Worm (Caenorhabditis elegans) whole organism, young adult: Measurements from ENCODE around the gene unc-78.

Source experiments
- B0019.2 ChIP-seq: fragments of 200-800 bp; sonication (Bioruptor generic); conservative IDR thresholded peaks from 2 replicates; pipeline ENCODE4 v1.3.6; 2022; ENCODE audit warnings: missing genetic modification reagents, missing genetic modification characterization, missing compliant biosample characterization
- B0035.1 ChIP-seq: sonication (generic microtip); optimal IDR thresholded peaks from 2 replicates; lab custom pipeline; 2016; ENCODE audit warnings: missing genetic modification characterization, mild to moderate bottlenecking, missing compliant biosample characterization, missing genotype, missing genetic modification reagents
- C17E4.6 ChIP-seq: fragments of 200-800 bp; sonication (Bioruptor generic); IDR thresholded peaks from 2 replicates; pipeline ENCODE4 v1.3.6; 2022; ENCODE audit warnings: missing genetic modification reagents, missing genetic modification characterization, missing compliant biosample characterization
- D2030.7 ChIP-seq: fragments of 200-800 bp; sonication (Bioruptor generic); IDR thresholded peaks from 2 replicates; pipeline ENCODE4 v1.3.6; 2022; ENCODE audit warnings: missing genetic modification reagents, missing genetic modification characterization, missing compliant biosample characterization
- F23B12.7 ChIP-seq: sonication (generic microtip); optimal IDR thresholded peaks from 2 replicates; lab custom pipeline; 2017; ENCODE audit warnings: missing genetic modification characterization, mild to moderate bottlenecking, missing compliant biosample characterization, antibody characterized with exemption, moderate library complexity; ENCODE audit not compliant: insufficient read depth
- F55B11.4 ChIP-seq: sonication (generic microtip); optimal IDR thresholded peaks from 2 replicates; lab custom pipeline; 2016; ENCODE audit warnings: missing compliant biosample characterization, missing genetic modification characterization, borderline replicate concordance; ENCODE audit not compliant: insufficient read depth
- Y53F4B.3 ChIP-seq: fragments of 200-800 bp; sonication (Bioruptor generic); IDR thresholded peaks from 2 replicates; pipeline ENCODE4 v1.3.6; 2022; ENCODE audit warnings: missing genetic modification reagents, missing genetic modification characterization, missing compliant biosample characterization
- Y56A3A.18 ChIP-seq: fragments of 200-800 bp; sonication (Bioruptor generic); IDR thresholded peaks from 2 replicates; pipeline ENCODE4 v1.3.6; 2022; ENCODE audit warnings: missing genetic modification reagents, missing genetic modification characterization, missing compliant biosample characterization
- Y95B8A.8 ChIP-seq: fragments of 200-800 bp; sonication (Bioruptor generic); IDR thresholded peaks from 2 replicates; pipeline ENCODE4 v1.3.6; 2022; ENCODE audit warnings: missing genetic modification reagents, missing genetic modification characterization, missing compliant biosample characterization
- ZK185.1 ChIP-seq: sonication (generic microtip); optimal IDR thresholded peaks from 2 replicates; lab custom pipeline; 2016; ENCODE audit warnings: mild to moderate bottlenecking, missing genetic modification characterization, missing compliant biosample characterization; ENCODE audit not compliant: poor library complexity, severe bottlenecking
- ama-1 ChIP-seq, 3 experiments: fragments of 150-350 bp in 1 of 3; sonication (generic microtip) in 2 of 3; optimal IDR thresholded peaks; 2 replicates each; lab custom pipeline; 2014 to 2018; ENCODE audit warnings: missing biosample characterization in 2 of 3, missing genetic modification characterization in 2 of 3, missing genetic modification reagents in 2 of 3
- ceh-27 ChIP-seq: fragments of 200-800 bp; sonication (Bioruptor generic); optimal IDR thresholded peaks from 2 replicates; lab custom pipeline; 2018; ENCODE audit warnings: mild to moderate bottlenecking, missing genetic modification characterization, moderate library complexity, missing compliant biosample characterization
- chd-7 ChIP-seq: sonication (generic microtip); optimal IDR thresholded peaks from 2 replicates; lab custom pipeline; 2016; ENCODE audit warnings: mild to moderate bottlenecking, missing genetic modification characterization, moderate library complexity, missing compliant biosample characterization
- dox-1 ChIP-seq: fragments of 200-800 bp; sonication (Bioruptor generic); IDR thresholded peaks from 2 replicates; pipeline ENCODE4 v1.3.6; 2022; ENCODE audit warnings: missing genetic modification reagents, missing genetic modification characterization, missing compliant biosample characterization
- ekl-4 ChIP-seq: fragments of 200-800 bp; sonication (Bioruptor generic); IDR thresholded peaks from 2 replicates; pipeline ENCODE4 v1.3.6; 2022; ENCODE audit warnings: missing genetic modification reagents, missing genetic modification characterization, missing compliant biosample characterization
- gei-17 ChIP-seq: fragments of 200-800 bp; sonication (Bioruptor generic); optimal IDR thresholded peaks from 2 replicates; lab custom pipeline; 2018; ENCODE audit warnings: mild to moderate bottlenecking, missing genetic modification characterization, missing compliant biosample characterization
- hlh-26 ChIP-seq: fragments of 200-800 bp; sonication (Bioruptor generic); conservative IDR thresholded peaks from 2 replicates; pipeline ENCODE4 v1.3.6; 2022; ENCODE audit warnings: missing genetic modification reagents, missing genetic modification characterization, missing compliant biosample characterization
- hmg-1.2 ChIP-seq: fragments of 200-800 bp; sonication (Bioruptor generic); IDR thresholded peaks from 2 replicates; pipeline ENCODE4 v1.3.6; 2022; ENCODE audit warnings: missing genetic modification reagents, missing genetic modification characterization, missing compliant biosample characterization
- hsf-1 ChIP-seq: fragments of 200-800 bp; sonication (Bioruptor generic); IDR thresholded peaks from 2 replicates; pipeline ENCODE4 v1.3.6; 2022; ENCODE audit warnings: missing genetic modification reagents, missing genetic modification characterization, missing compliant biosample characterization
- let-526 ChIP-seq: fragments of 200-800 bp; sonication (Bioruptor generic); IDR thresholded peaks from 2 replicates; pipeline ENCODE4 v1.3.6; 2022; ENCODE audit warnings: missing genetic modification reagents, missing genetic modification characterization, missing compliant biosample characterization
- lsl-1 ChIP-seq: fragments of 200-800 bp; sonication (Bioruptor generic); optimal IDR thresholded peaks from 2 replicates; lab custom pipeline; 2018; ENCODE audit warnings: mild to moderate bottlenecking, missing genetic modification characterization, moderate library complexity, missing compliant biosample characterization
- lsy-27 ChIP-seq: sonication (generic microtip); optimal IDR thresholded peaks from 2 replicates; lab custom pipeline; 2017; ENCODE audit warnings: missing genetic modification characterization, mild to moderate bottlenecking, missing compliant biosample characterization, antibody characterized with exemption, missing genotype, borderline replicate concordance; ENCODE audit not compliant: insufficient read depth
- madf-3 ChIP-seq: fragments of 200-800 bp; sonication (Bioruptor generic); IDR thresholded peaks from 2 replicates; pipeline ENCODE4 v1.3.6; 2022; ENCODE audit warnings: missing genetic modification reagents, missing genetic modification characterization, missing compliant biosample characterization
- mel-28 ChIP-seq: sonication (generic microtip); optimal IDR thresholded peaks from 2 replicates; lab custom pipeline; 2016; ENCODE audit warnings: borderline replicate concordance, mild to moderate bottlenecking, missing genetic modification characterization, missing compliant biosample characterization
- mes-4 ChIP-seq: sonication (generic microtip); optimal IDR thresholded peaks from 2 replicates; lab custom pipeline; 2016; ENCODE audit warnings: missing genotype, missing genetic modification characterization, missing compliant biosample characterization
- mxl-1 ChIP-seq: sonication (generic microtip); optimal IDR thresholded peaks from 2 replicates; lab custom pipeline; 2016; ENCODE audit warnings: missing genetic modification characterization, missing compliant biosample characterization
- nfyb-1 ChIP-seq: fragments of 200-800 bp; sonication (Bioruptor generic); IDR thresholded peaks from 2 replicates; pipeline ENCODE4 v1.3.6; 2022; ENCODE audit warnings: missing genetic modification reagents, missing genetic modification characterization, missing compliant biosample characterization
- nhr-27 ChIP-seq: fragments of 200-800 bp; sonication (Bioruptor generic); optimal IDR thresholded peaks from 2 replicates; lab custom pipeline; 2018; ENCODE audit warnings: mild to moderate bottlenecking, missing genetic modification characterization, moderate library complexity, missing compliant biosample characterization
- rcor-1 ChIP-seq: fragments of 200-800 bp; sonication (Bioruptor generic); IDR thresholded peaks from 2 replicates; pipeline ENCODE4 v1.3.6; 2022; ENCODE audit warnings: missing genetic modification reagents, missing genetic modification characterization, missing compliant biosample characterization
- rec-8 ChIP-seq, 2 experiments: sonication (generic microtip); optimal IDR thresholded peaks; 2 replicates each; lab custom pipeline; 2016; ENCODE audit warnings: mild to moderate bottlenecking in 2 of 2, missing genetic modification characterization in 2 of 2, missing genetic modification reagents in 2 of 2, missing genotype in 2 of 2, missing biosample characterization in 1 of 2, missing compliant biosample characterization in 1 of 2, moderate library complexity in 1 of 2
- repo-1 ChIP-seq: sonication (generic microtip); optimal IDR thresholded peaks from 2 replicates; lab custom pipeline; 2017; ENCODE audit warnings: mild to moderate bottlenecking, missing genetic modification characterization, missing compliant biosample characterization
- sdz-38 ChIP-seq: sonication (generic microtip); optimal IDR thresholded peaks from 2 replicates; lab custom pipeline; 2016; ENCODE audit warnings: missing genotype, missing genetic modification characterization, missing compliant biosample characterization
- sea-2 ChIP-seq: fragments of 200-800 bp; sonication (Bioruptor generic); IDR thresholded peaks from 2 replicates; pipeline ENCODE4 v1.3.6; 2022; ENCODE audit warnings: missing genetic modification characterization, missing compliant biosample characterization
- snpc-4 ChIP-seq, 5 experiments: fragments of 150-350 bp in 1 of 5; sonication (generic microtip) in 4 of 5; optimal IDR thresholded peaks; 2 replicates each; lab custom pipeline; 2014 to 2018; ENCODE audit warnings: missing genetic modification characterization in 5 of 5, missing biosample characterization in 3 of 5, antibody characterized with exemption in 2 of 5, mild to moderate bottlenecking in 2 of 5, missing compliant biosample characterization in 2 of 5, missing genotype in 2 of 5, moderate library complexity in 2 of 5, missing genetic modification reagents in 1 of 5
- somi-1 ChIP-seq: fragments of 200-800 bp; sonication (Bioruptor generic); optimal IDR thresholded peaks from 2 replicates; lab custom pipeline; 2018; ENCODE audit warnings: mild to moderate bottlenecking, missing genetic modification characterization, missing compliant biosample characterization
- sptf-2 ChIP-seq: fragments of 200-800 bp; sonication (Bioruptor generic); optimal IDR thresholded peaks from 2 replicates; lab custom pipeline; 2018; ENCODE audit warnings: mild to moderate bottlenecking, missing genetic modification characterization, missing compliant biosample characterization
- tbx-9 ChIP-seq: sonication (generic microtip); optimal IDR thresholded peaks from 2 replicates; lab custom pipeline; 2016; ENCODE audit warnings: borderline replicate concordance, missing genetic modification characterization, inconsistent platforms, missing compliant biosample characterization
- unc-62 ChIP-seq: fragments of 150-350 bp; optimal IDR thresholded peaks from 2 replicates; lab custom pipeline; 2014; ENCODE audit warnings: missing biosample characterization, missing genetic modification reagents, missing genetic modification characterization
- ztf-18 ChIP-seq: sonication (generic microtip); optimal IDR thresholded peaks from 2 replicates; lab custom pipeline; 2016; ENCODE audit warnings: missing genotype, mild to moderate bottlenecking, missing genetic modification characterization, missing compliant biosample characterization
- ztf-26 ChIP-seq: sonication (generic microtip); optimal IDR thresholded peaks from 2 replicates; lab custom pipeline; 2017; ENCODE audit warnings: missing genetic modification characterization, missing compliant biosample characterization
- ztf-28 ChIP-seq: fragments of 200-800 bp; sonication (Bioruptor generic); IDR thresholded peaks from 2 replicates; pipeline ENCODE4 v1.3.6; 2022; ENCODE audit warnings: missing genetic modification reagents, missing genetic modification characterization, missing compliant biosample characterization
- ztf-3 ChIP-seq: fragments of 200-800 bp; sonication (Bioruptor generic); optimal IDR thresholded peaks from 2 replicates; lab custom pipeline; 2018; ENCODE audit warnings: mild to moderate bottlenecking, missing genetic modification characterization, missing compliant biosample characterization
- ztf-6 ChIP-seq: fragments of 200-800 bp; sonication (Bioruptor generic); IDR thresholded peaks from 2 replicates; pipeline ENCODE4 v1.3.6; 2022; ENCODE audit warnings: missing genetic modification reagents, missing genetic modification characterization, missing compliant biosample characterization

unc-78 gene

DNA sequence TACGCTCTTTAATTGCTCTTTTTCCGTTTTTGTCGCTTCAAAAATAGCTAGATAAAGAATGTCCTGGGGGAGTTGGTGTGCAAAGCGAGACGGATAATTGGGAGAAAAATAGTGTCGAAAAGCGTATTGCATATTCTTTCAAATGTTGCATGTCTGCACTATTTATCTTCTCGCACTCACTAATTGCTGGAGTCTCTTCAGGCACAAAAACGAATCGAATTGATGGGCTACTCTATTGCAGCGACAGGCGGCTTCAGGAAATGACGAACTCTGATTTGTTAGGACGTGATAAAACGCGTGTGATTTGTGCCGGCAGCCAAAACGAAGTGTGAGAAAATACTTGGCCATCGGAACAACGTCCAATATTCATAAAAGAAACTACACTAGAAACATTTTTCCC lies 28.9 kb upstream of the unc-78 start:
- TF ChIP-seq hsf-1 (GFP tag; lab: Robert Waterston, UW) (no peak), tbx-9 (no peak), ZK185.1 (tag; lab: Kevin White, UChicago) (no peak), rcor-1 (GFP tag; lab: Robert Waterston, UW) (no peak), lsy-27 (no peak), ceh-27 (GFP tag; lab: Kevin White, UChicago) (no peak), C17E4.6 (GFP tag; lab: Robert Waterston, UW) (no peak), ekl-4 (GFP tag; lab: Robert Waterston, UW) (no peak), nhr-27 (tag; lab: Kevin White, UChicago) (no peak), F55B11.4 (tag; lab: Kevin White, UChicago) (no peak), nfyb-1 (GFP tag; lab: Robert Waterston, UW) (no peak), hlh-26 (GFP tag; lab: Robert Waterston, UW) (no peak), let-526 (GFP tag; lab: Robert Waterston, UW) (no peak), somi-1 (GFP tag; lab: Kevin White, UChicago) (no peak)

- TF ChIP-seq Y95B8A.8 (GFP tag; lab: Robert Waterston, UW) (no peak), gei-17 (GFP tag; lab: Kevin White, UChicago) (no peak), rec-8 (tag; optimal IDR thresholded peaks at IDR 0.05; lab: Kevin White, UChicago) (no peak), B0035.1 (tag; lab: Kevin White, UChicago) (no peak), sea-2 (no peak), Y56A3A.18 (GFP tag; lab: Robert Waterston, UW) (no peak), repo-1 (tag; lab: Kevin White, UChicago) (no peak), Y53F4B.3 (no peak), ztf-6 (GFP tag; lab: Robert Waterston, UW) (no peak), nhr-27 (tag; lab: Kevin White, UChicago) (no peak), D2030.7 (GFP tag; lab: Robert Waterston, UW) (no peak), madf-3 (GFP tag; lab: Robert Waterston, UW) (no peak)
- TF ChIP-seq, all 124 proteins: peak for 0
Observed at ce11 chrX:3439823-3440222, 28.4 kb upstream of the unc-78 start.

DNA sequence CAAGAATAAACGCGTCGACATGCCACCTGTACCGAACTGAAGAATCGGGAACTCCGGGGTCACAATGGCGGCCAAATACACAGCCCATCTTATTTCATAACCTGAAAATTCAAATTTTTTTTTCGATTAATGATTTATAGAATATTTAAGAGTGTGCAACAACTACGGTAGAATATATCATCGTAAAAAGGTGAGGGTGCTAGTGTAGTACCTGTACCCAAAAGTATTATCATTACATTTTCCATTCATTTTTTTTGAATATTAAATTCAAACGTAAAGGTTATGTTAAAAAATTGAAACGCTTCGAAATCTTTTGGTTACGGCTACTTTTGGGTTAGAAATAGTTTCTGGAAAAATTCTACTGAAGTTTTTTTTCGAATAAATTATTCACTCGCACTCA lies 18.6 kb upstream of the unc-78 start, which contains the start of gene ZK813.4:
Gene ZK813.4, minus strand, starts transcription at position 101 of the 400 bp plus-strand sequence.
- TF ChIP-seq dox-1 (GFP tag; lab: Robert Waterston, UW): no peak
- TF ChIP-seq B0019.2 (GFP tag; lab: Robert Waterston, UW): no peak
- no peak for TF ChIP-seq sptf-2
- no peak for TF ChIP-seq Y56A3A.18 (GFP tag; lab: Robert Waterston, UW)
- TF ChIP-seq ama-1 (optimal IDR thresholded peaks at IDR 0.05; lab: Kevin White, UChicago): no peak
- TF ChIP-seq ama-1 (GFP tag; optimal IDR thresholded peaks at IDR 0.05; lab: Kevin White, UChicago): no peak
- no peak for TF ChIP-seq ztf-26 (tag; lab: Kevin White, UChicago)
- TF ChIP-seq mes-4 (tag; lab: Kevin White, UChicago): no peak

- TF ChIP-seq F23B12.7 (tag; lab: Kevin White, UChicago) (no peak), hmg-1.2 (GFP tag; lab: Robert Waterston, UW) (no peak), repo-1 (tag; lab: Kevin White, UChicago) (no peak), unc-62 (GFP tag; lab: Kevin White, UChicago) (no peak), sdz-38 (tag; lab: Kevin White, UChicago) (no peak), mel-28 (no peak), chd-7 (no peak), gei-17 (GFP tag; lab: Kevin White, UChicago) (no peak), lsl-1 (no peak), B0019.2 (GFP tag; lab: Robert Waterston, UW) (no peak), ztf-18 (tag; lab: Kevin White, UChicago) (no peak), snpc-4 (GFP tag; optimal IDR thresholded peaks at IDR 0.05; lab: Kevin White, UChicago) (no peak), snpc-4 (tag; optimal IDR thresholded peaks at IDR 0.05; lab: Kevin White, UChicago) (no peak), ztf-3 (GFP tag; lab: Kevin White, UChicago) (no peak), mxl-1 (tag; lab: Kevin White, UChicago) (no peak), ztf-28 (GFP tag; lab: Robert Waterston, UW) (no peak)
Observed at ce11 chrX:3429122-3429521, 17.7 kb upstream of the unc-78 start.
